Fruit fly (Drosophila melanogaster) whole organism, embryonic: ENCODE measurements around the gene CG3566.
A peak's percentile ranks its signal among the peaks of the same experiment; 100 is the strongest.

Source experiments
- CG11085 ChIP-seq: fragments of 200-800 bp; sonication (Bioruptor generic); IDR thresholded peaks from 2 replicates; pipeline ENCODE4 v1.3.6; 2022; ENCODE audit warnings: missing biosample characterization, missing genetic modification characterization
- CG11398 ChIP-seq: fragments of 200-800 bp; sonication (Bioruptor generic); optimal IDR thresholded peaks from 2 replicates; lab custom pipeline; 2016; ENCODE audit warnings: missing biosample characterization, missing genetic modification characterization
- CG13424 ChIP-seq: fragments of 200-800 bp; sonication (Bioruptor generic); optimal IDR thresholded peaks from 2 replicates; lab custom pipeline; 2019; ENCODE audit warnings: missing biosample characterization, mild to moderate bottlenecking, missing genetic modification characterization, moderate library complexity
- CG14710 ChIP-seq: fragments of 200-800 bp; sonication (Bioruptor generic); optimal IDR thresholded peaks from 3 replicates; lab custom pipeline; 2019; ENCODE audit warnings: missing biosample characterization, mild to moderate bottlenecking, missing genetic modification characterization, moderate library complexity
- CG15514 ChIP-seq: fragments of 200-800 bp; sonication (Bioruptor generic); optimal IDR thresholded peaks from 3 replicates; lab custom pipeline; 2017; ENCODE audit warnings: missing biosample characterization, missing genetic modification characterization, mild to moderate bottlenecking, moderate library complexity, missing genetic modification reagents
- CG16813 ChIP-seq: fragments of 200-800 bp; sonication (Bioruptor generic); IDR thresholded peaks from 3 replicates; pipeline ENCODE4 v1.3.6; 2022; ENCODE audit warnings: missing biosample characterization, missing genetic modification characterization; ENCODE audit not compliant: partially characterized antibody
- CG18262 ChIP-seq: fragments of 200-800 bp; optimal IDR thresholded peaks from 3 replicates; lab custom pipeline; 2019; ENCODE audit warnings: missing biosample characterization, mild to moderate bottlenecking, missing genetic modification characterization, moderate library complexity
- CG2199 ChIP-seq: fragments of 200-800 bp; sonication (Bioruptor generic); IDR thresholded peaks from 3 replicates; pipeline ENCODE4 v1.3.6; 2022; ENCODE audit warnings: missing biosample characterization, missing genetic modification characterization
- CG30403 ChIP-seq: fragments of 200-800 bp; sonication (Bioruptor generic); optimal IDR thresholded peaks from 3 replicates; lab custom pipeline; 2016; ENCODE audit warnings: missing biosample characterization, missing genetic modification characterization
- CG3847 ChIP-seq: fragments of 200-800 bp; sonication (Bioruptor generic); IDR thresholded peaks from 2 replicates; pipeline ENCODE4 v1.3.6; 2022; ENCODE audit warnings: missing biosample characterization, missing genetic modification characterization
- CG4328 ChIP-seq: fragments of 200-800 bp; sonication (Bioruptor generic); optimal IDR thresholded peaks from 3 replicates; lab custom pipeline; 2017; ENCODE audit warnings: missing biosample characterization, missing genetic modification reagents, missing genetic modification characterization
- CG4820 ChIP-seq: fragments of 200-800 bp; sonication (Bioruptor generic); optimal IDR thresholded peaks from 3 replicates; lab custom pipeline; 2016; ENCODE audit warnings: missing biosample characterization, missing genetic modification characterization
- CG6272 ChIP-seq: fragments of 200-800 bp; sonication (Bioruptor generic); IDR thresholded peaks from 2 replicates; pipeline ENCODE4 v1.3.6; 2022; ENCODE audit warnings: missing biosample characterization, missing genetic modification characterization
- CG6683 ChIP-seq: fragments of 200-800 bp; sonication (Bioruptor generic); optimal IDR thresholded peaks from 2 replicates; lab custom pipeline; 2017; ENCODE audit warnings: missing biosample characterization, mild to moderate bottlenecking, missing genetic modification characterization, missing genetic modification reagents
- CG6689 ChIP-seq: fragments of 200-800 bp; sonication (Bioruptor generic); IDR thresholded peaks from 2 replicates; pipeline ENCODE4 v1.3.6; 2022; ENCODE audit warnings: missing biosample characterization, missing genetic modification characterization
- CG6765 ChIP-seq: fragments of 200-800 bp; sonication (Bioruptor generic); optimal IDR thresholded peaks from 3 replicates; lab custom pipeline; 2017; ENCODE audit warnings: missing biosample characterization, mild to moderate bottlenecking, missing genetic modification characterization
- CG8944 ChIP-seq: fragments of 200-800 bp; sonication (Bioruptor generic); optimal IDR thresholded peaks from 3 replicates; lab custom pipeline; 2016; ENCODE audit warnings: missing biosample characterization, missing genetic modification characterization
- CoRest ChIP-seq: fragments of 200-800 bp; sonication (Bioruptor generic); optimal IDR thresholded peaks from 3 replicates; lab custom pipeline; 2018; ENCODE audit warnings: missing biosample characterization, mild to moderate bottlenecking, missing genetic modification characterization, moderate library complexity
- CrebB ChIP-seq: fragments of 200-800 bp; sonication (Bioruptor generic); optimal IDR thresholded peaks from 3 replicates; lab custom pipeline; 2018; ENCODE audit warnings: missing biosample characterization, mild to moderate bottlenecking, missing genetic modification characterization
- Dbx ChIP-seq: fragments of 200-800 bp; sonication (Bioruptor generic); IDR thresholded peaks from 3 replicates; pipeline ENCODE4 v1.3.6; 2022; ENCODE audit warnings: missing biosample characterization, missing genetic modification characterization
- Dip3 ChIP-seq: fragments of 200-800 bp; sonication (Bioruptor generic); optimal IDR thresholded peaks from 3 replicates; lab custom pipeline; 2016; ENCODE audit warnings: missing biosample characterization, missing genetic modification characterization
- Dref ChIP-seq: fragments of 200-800 bp; sonication (Bioruptor generic); IDR thresholded peaks from 2 replicates; pipeline ENCODE4 v1.3.6; 2022; ENCODE audit warnings: missing biosample characterization, missing genetic modification characterization
- H15 ChIP-seq: fragments of 200-800 bp; sonication (Bioruptor generic); IDR thresholded peaks from 3 replicates; pipeline ENCODE4 v1.3.6; 2022; ENCODE audit warnings: missing biosample characterization, missing genetic modification characterization
- H2.0 ChIP-seq: fragments of 200-800 bp; sonication (Bioruptor generic); IDR thresholded peaks from 2 replicates; pipeline ENCODE4 v1.3.6; 2022; ENCODE audit warnings: missing biosample characterization, missing genetic modification characterization
- HHEX ChIP-seq: fragments of 200-800 bp; sonication (Bioruptor generic); optimal IDR thresholded peaks from 3 replicates; lab custom pipeline; 2017; ENCODE audit warnings: missing biosample characterization, mild to moderate bottlenecking, missing genetic modification characterization, missing genetic modification reagents
- HLH54F ChIP-seq: fragments of 200-800 bp; sonication (Bioruptor generic); optimal IDR thresholded peaks from 3 replicates; lab custom pipeline; 2016; ENCODE audit warnings: missing biosample characterization, missing genetic modification characterization
- Hr3 ChIP-seq: fragments of 200-800 bp; sonication (Bioruptor generic); optimal IDR thresholded peaks from 3 replicates; lab custom pipeline; 2016; ENCODE audit warnings: missing biosample characterization, missing genetic modification characterization
- Lhr ChIP-seq: fragments of 200-800 bp; sonication (Bioruptor generic); optimal IDR thresholded peaks from 3 replicates; lab custom pipeline; 2017; ENCODE audit warnings: mild to moderate bottlenecking, missing biosample characterization, missing genetic modification reagents, missing genetic modification characterization
- Meics ChIP-seq: fragments of 200-800 bp; sonication (Bioruptor generic); optimal IDR thresholded peaks from 2 replicates; lab custom pipeline; 2017; ENCODE audit warnings: missing biosample characterization, mild to moderate bottlenecking, missing genetic modification characterization
- Myb ChIP-seq: fragments of 200-800 bp; sonication (Bioruptor generic); optimal IDR thresholded peaks from 2 replicates; lab custom pipeline; 2016; ENCODE audit warnings: missing biosample characterization, missing genetic modification characterization
- Nf-YC ChIP-seq: fragments of 200-800 bp; optimal IDR thresholded peaks from 3 replicates; lab custom pipeline; 2019; ENCODE audit warnings: missing biosample characterization, mild to moderate bottlenecking, missing genetic modification characterization, moderate library complexity
- Optix ChIP-seq: fragments of 200-800 bp; sonication (Bioruptor generic); IDR thresholded peaks from 3 replicates; pipeline ENCODE4 v1.3.6; 2022; ENCODE audit warnings: missing biosample characterization, missing genetic modification characterization
- Pdp1 ChIP-seq, 2 experiments: fragments of 200-800 bp; sonication (Bioruptor generic); optimal IDR thresholded peaks; 3 replicates each; lab custom pipeline; 2016; ENCODE audit warnings: missing biosample characterization in 2 of 2, missing genetic modification characterization in 2 of 2, mild to moderate bottlenecking in 1 of 2, moderate library complexity in 1 of 2
- Poxn ChIP-seq: fragments of 200-800 bp; sonication (Bioruptor generic); IDR thresholded peaks from 2 replicates; pipeline ENCODE4 v1.3.6; 2022; ENCODE audit warnings: missing biosample characterization, missing genetic modification characterization
- Ssrp ChIP-seq: fragments of 200-800 bp; sonication (Bioruptor generic); optimal IDR thresholded peaks from 2 replicates; lab custom pipeline; 2018; ENCODE audit warnings: missing biosample characterization, mild to moderate bottlenecking, missing genetic modification characterization, moderate library complexity
- TFAM ChIP-seq: fragments of 200-800 bp; sonication (Bioruptor generic); optimal IDR thresholded peaks from 2 replicates; lab custom pipeline; 2017; ENCODE audit warnings: missing biosample characterization, missing genetic modification characterization, inconsistent platforms
- Xrp1 ChIP-seq: fragments of 200-800 bp; sonication (Bioruptor generic); IDR thresholded peaks from 2 replicates; pipeline ENCODE4 v1.3.6; 2022; ENCODE audit warnings: missing biosample characterization, missing genetic modification characterization
- aop ChIP-seq: fragments of 200-800 bp; sonication (Bioruptor generic); IDR thresholded peaks from 2 replicates; pipeline ENCODE4 v1.3.6; 2022; ENCODE audit warnings: missing biosample characterization, missing genetic modification characterization
- crc ChIP-seq: fragments of 200-800 bp; sonication (Bioruptor generic); optimal IDR thresholded peaks from 2 replicates; lab custom pipeline; 2016; ENCODE audit warnings: missing biosample characterization, missing genetic modification characterization
- danr ChIP-seq: fragments of 200-800 bp; sonication (Bioruptor generic); IDR thresholded peaks from 2 replicates; pipeline ENCODE4 v1.3.6; 2022; ENCODE audit warnings: missing biosample characterization, missing genetic modification characterization
- dysf ChIP-seq: fragments of 200-800 bp; sonication (Bioruptor generic); IDR thresholded peaks from 3 replicates; pipeline ENCODE4 v1.3.6; 2022; ENCODE audit warnings: missing biosample characterization, missing genetic modification characterization
- ind ChIP-seq: fragments of 200-800 bp; sonication (Bioruptor generic); optimal IDR thresholded peaks from 3 replicates; lab custom pipeline; 2016; ENCODE audit warnings: missing biosample characterization, missing genetic modification characterization
- jing ChIP-seq: fragments of 200-800 bp; sonication (Bioruptor generic); optimal IDR thresholded peaks from 2 replicates; lab custom pipeline; 2018; ENCODE audit warnings: missing biosample characterization, mild to moderate bottlenecking, missing genetic modification characterization
- ro ChIP-seq: fragments of 200-800 bp; sonication (Bioruptor generic); IDR thresholded peaks from 2 replicates; pipeline ENCODE4 v1.3.6; 2022; ENCODE audit warnings: missing biosample characterization, missing genetic modification characterization
- schlank ChIP-seq: fragments of 200-800 bp; sonication (Bioruptor generic); optimal IDR thresholded peaks from 2 replicates; lab custom pipeline; 2018; ENCODE audit warnings: missing biosample characterization, mild to moderate bottlenecking, missing genetic modification characterization
- sd ChIP-seq: fragments of 200-800 bp; sonication (Bioruptor generic); optimal IDR thresholded peaks from 3 replicates; lab custom pipeline; 2018; ENCODE audit warnings: missing biosample characterization, mild to moderate bottlenecking, missing genetic modification characterization, moderate library complexity
- sima ChIP-seq: fragments of 200-800 bp; sonication (Bioruptor generic); optimal IDR thresholded peaks from 2 replicates; lab custom pipeline; 2016; ENCODE audit warnings: missing biosample characterization, missing genetic modification characterization
- slp2 ChIP-seq: fragments of 200-800 bp; sonication (Bioruptor generic); optimal IDR thresholded peaks from 2 replicates; lab custom pipeline; 2016; ENCODE audit warnings: missing biosample characterization, missing genetic modification characterization
- tx ChIP-seq: fragments of 200-800 bp; sonication (Bioruptor generic); optimal IDR thresholded peaks from 2 replicates; lab custom pipeline; 2016; ENCODE audit warnings: missing biosample characterization, missing genetic modification characterization
- vfl ChIP-seq: fragments of 200-800 bp; sonication (Bioruptor generic); optimal IDR thresholded peaks from 2 replicates; lab custom pipeline; 2016; ENCODE audit warnings: missing biosample characterization, missing genetic modification characterization
- zfh1 ChIP-seq: fragments of 200-800 bp; sonication (Bioruptor generic); IDR thresholded peaks from 3 replicates; pipeline ENCODE4 v1.3.6; 2022; ENCODE audit warnings: missing biosample characterization, missing genetic modification characterization

The CG3566 gene

DNA sequence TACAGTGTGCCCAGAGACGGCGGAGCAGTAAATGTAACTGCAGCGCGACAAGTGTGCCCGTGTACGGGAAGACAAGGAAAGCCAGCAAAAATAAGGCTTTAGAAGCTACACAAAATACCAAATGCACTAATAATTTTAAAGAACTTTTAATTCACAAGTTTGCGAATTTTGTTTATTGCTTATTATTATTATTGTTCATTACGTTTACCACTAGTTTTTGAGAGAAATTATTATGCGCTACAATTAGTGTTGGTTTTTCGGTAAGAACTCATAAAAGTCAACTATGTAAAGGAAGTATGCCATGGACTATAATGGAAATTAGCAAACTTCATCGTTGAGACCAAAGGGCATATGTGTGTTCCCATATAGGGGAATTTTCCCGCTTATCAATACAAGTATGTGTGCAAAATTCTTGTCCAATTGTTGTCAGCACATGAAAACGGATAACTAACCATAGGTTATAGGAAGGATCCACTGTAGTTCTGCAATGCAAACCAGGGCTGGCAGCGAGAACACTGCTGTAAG is 9.3 kb downstream of the CG3566 start, which contains the start of gene schlank (continued):
- peak; percentile 22 for TF ChIP-seq Nf-YC (tag; lab: Kevin White, UChicago)
- peak; percentile 30 for TF ChIP-seq CG11398
- peak; percentile 14 for TF ChIP-seq jing
- no peak for TF ChIP-seq Poxn (GFP tag; lab: Robert Waterston, UW)
- no peak for TF ChIP-seq crc (GFP tag; lab: Kevin White, UChicago)
- TF ChIP-seq schlank, result peak; percentile 64
- TF ChIP-seq CG6683 (GFP tag; lab: Kevin White, UChicago), result no peak
- TF ChIP-seq aop (GFP tag; lab: Robert Waterston, UW), result 0 out of 2 replicates have a peak, but pooled peaks have one; percentile 20
- TF ChIP-seq dysf (GFP tag; lab: Robert Waterston, UW), result peak; percentile 74
- no peak for TF ChIP-seq CG4820 (GFP tag; lab: Kevin White, UChicago)
- peak; percentile 89 for TF ChIP-seq Dip3 (GFP tag; lab: Kevin White, UChicago)
- TF ChIP-seq Lhr (GFP tag; lab: Kevin White, UChicago), result peak; percentile 71
- TF ChIP-seq HLH54F (GFP tag; lab: Kevin White, UChicago), result peak; percentile 67
- no peak for TF ChIP-seq CG2199 (GFP tag; lab: Robert Waterston, UW)
- peak; percentile 5 to 64 for TF ChIP-seq Pdp1 (GFP tag; optimal IDR thresholded peaks at IDR 0.05; lab: Kevin White, UChicago)
- no peak for TF ChIP-seq CrebB (tag; lab: Kevin White, UChicago)
- TF ChIP-seq vfl (GFP tag; lab: Kevin White, UChicago), result peak; percentile 51
- peak; percentile 53 for TF ChIP-seq CG18262
- peak; percentile 22; the same call in 1 of the 2 replicates for TF ChIP-seq CG11085 (GFP tag; lab: Robert Waterston, UW)
- peak; percentile 44 for TF ChIP-seq Myb (GFP tag; lab: Kevin White, UChicago)
- peak; percentile 46; the same call in 1 of the 2 replicates for TF ChIP-seq Xrp1 (GFP tag; lab: Robert Waterston, UW)
- TF ChIP-seq CG8944, result peak; percentile 55
- 0 out of 3 replicates have a peak, but pooled peaks have one; percentile 36 for TF ChIP-seq Dbx (GFP tag; lab: Robert Waterston, UW)
- TF ChIP-seq CG6272 (GFP tag; lab: Robert Waterston, UW), result 0 out of 2 replicates have a peak, but pooled peaks have one; percentile 6
- TF ChIP-seq ind (GFP tag; lab: Kevin White, UChicago), result peak; percentile 73
- peak; percentile 40 for TF ChIP-seq Ssrp
- TF ChIP-seq CG30403, result peak; percentile 62
- peak; percentile 62 for TF ChIP-seq CG14710 (tag; lab: Kevin White, UChicago)
- TF ChIP-seq zfh1 (GFP tag; lab: Robert Waterston, UW), result peak; percentile 58; the same call in 2 of the 3 replicates
- peak; percentile 42 for TF ChIP-seq slp2 (GFP tag; lab: Kevin White, UChicago)
- no peak for TF ChIP-seq TFAM
- TF ChIP-seq CG6689 (GFP tag; lab: Robert Waterston, UW), result peak; percentile 67
- no peak for TF ChIP-seq ro (GFP tag; lab: Robert Waterston, UW)
- TF ChIP-seq CG13424, result peak; percentile 53
- TF ChIP-seq tx (GFP tag; lab: Kevin White, UChicago), result peak; percentile 27
- TF ChIP-seq Dref (GFP tag; lab: Robert Waterston, UW), result peak; percentile 24; the same call in 1 of the 2 replicates
- peak; percentile 12 for TF ChIP-seq CG15514 (GFP tag; lab: Kevin White, UChicago)
- peak; percentile 63 for TF ChIP-seq H2.0
- TF ChIP-seq HHEX (GFP tag; lab: Kevin White, UChicago), result peak; percentile 12
- TF ChIP-seq Optix (GFP tag; lab: Robert Waterston, UW), result peak; percentile 63; the same call in 2 of the 3 replicates
- peak; percentile 20 for TF ChIP-seq CG6765 (GFP tag; lab: Kevin White, UChicago)
- peak; percentile 45; the same call in 1 of the 3 replicates for TF ChIP-seq H15 (GFP tag; lab: Robert Waterston, UW)
- peak; percentile 25; the same call in 1 of the 2 replicates for TF ChIP-seq CG3847 (GFP tag; lab: Robert Waterston, UW)
- TF ChIP-seq danr (GFP tag; lab: Robert Waterston, UW), result no peak
- peak; percentile 68 for TF ChIP-seq CoRest
- peak; percentile 18 for TF ChIP-seq Meics
- TF ChIP-seq sima (GFP tag; lab: Kevin White, UChicago), result no peak
- no peak for TF ChIP-seq CG4328 (GFP tag; lab: Kevin White, UChicago)
- TF ChIP-seq CG16813 (GFP tag; lab: Robert Waterston, UW), result no peak
- TF ChIP-seq sd (tag; lab: Kevin White, UChicago), result peak; percentile 59
- TF ChIP-seq Hr3, result peak; percentile 41
